Worm (Caenorhabditis elegans) whole organism, L1 larva: ENCODE measurements around the gene ges-1.

Experiments
- aly-2 ChIP-seq: fragments of 150-350 bp; optimal IDR thresholded peaks from 2 replicates; lab custom pipeline; 2014; ENCODE audit warnings: missing biosample characterization, missing genetic modification characterization
- ama-1 ChIP-seq: fragments of 150-350 bp; optimal IDR thresholded peaks from 2 replicates; lab custom pipeline; 2014
- elt-3 ChIP-seq, 6 experiments: fragments of 150-350 bp in 1 of 6; sonication (generic microtip); optimal IDR thresholded peaks; 2 replicates each; lab custom pipeline; 2017 to 2018; ENCODE audit warnings: missing biosample characterization in 6 of 6, missing genetic modification characterization in 6 of 6, inconsistent platforms in 1 of 6
- fkh-8 ChIP-seq: sonication (generic microtip); optimal IDR thresholded peaks from 2 replicates; lab custom pipeline; 2016; ENCODE audit warnings: mild to moderate bottlenecking, missing genetic modification characterization, missing compliant biosample characterization
- nhr-12 ChIP-seq: sonication (generic microtip); optimal IDR thresholded peaks from 2 replicates; lab custom pipeline; 2017; ENCODE audit warnings: missing biosample characterization, missing genetic modification characterization
- nhr-76 ChIP-seq: sonication (generic microtip); optimal IDR thresholded peaks from 2 replicates; lab custom pipeline; 2017; ENCODE audit warnings: missing biosample characterization, missing genetic modification characterization
- unc-62 ChIP-seq: fragments of 150-350 bp; optimal IDR thresholded peaks from 2 replicates; lab custom pipeline; 2014; ENCODE audit warnings: missing biosample characterization, missing genetic modification reagents, missing genetic modification characterization
- zag-1 ChIP-seq: fragments of 150-350 bp; optimal IDR thresholded peaks from 2 replicates; lab custom pipeline; 2014; ENCODE audit warnings: missing biosample characterization, missing genetic modification characterization
- ztf-4 ChIP-seq: fragments of 150-350 bp; optimal IDR thresholded peaks from 2 replicates; lab custom pipeline; 2014; ENCODE audit warnings: missing biosample characterization, missing genetic modification characterization

DNA sequence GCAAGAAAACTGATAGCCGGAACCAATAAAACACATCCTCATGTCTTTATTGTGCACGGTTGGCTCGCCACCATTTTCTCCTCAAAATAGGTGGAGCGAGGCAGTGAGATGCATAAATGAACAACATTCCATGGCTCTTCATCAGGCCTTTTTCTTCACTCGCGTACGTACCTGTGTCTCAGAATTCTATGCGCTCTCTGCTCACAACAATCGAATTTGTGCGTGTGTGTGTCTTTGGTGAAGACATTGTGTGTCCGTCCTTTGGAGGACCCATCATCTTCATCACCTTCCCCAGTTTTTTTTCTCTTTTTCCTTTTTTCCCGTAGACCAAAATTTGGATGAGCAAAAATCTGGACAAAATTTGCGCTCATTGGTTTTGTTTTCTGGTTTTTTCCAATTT, 9.7 kb downstream of the ges-1 start:
- TF ChIP-seq unc-62: no peak
- TF ChIP-seq nhr-76 (tag; lab: Kevin White, UChicago): no peak
- no peak for TF ChIP-seq ztf-4 (tag; lab: Kevin White, UChicago)
- no peak for TF ChIP-seq zag-1 (tag; lab: Kevin White, UChicago)
- no peak for TF ChIP-seq aly-2
- no peak for TF ChIP-seq nhr-12
- TF ChIP-seq fkh-8: no peak
- no peak for TF ChIP-seq elt-3 (tag; optimal IDR thresholded peaks at IDR 0.05; lab: Kevin White, UChicago)
- no peak for TF ChIP-seq ama-1 (lab: Kevin White, UChicago)
